Worm (Caenorhabditis elegans) whole organism, L4 larva: ENCODE results near the gene his-69.
A peak's percentile ranks its signal among the peaks of the same experiment; 100 is the strongest.

Experiments
- F37D6.2 ChIP-seq: sonication (generic microtip); optimal IDR thresholded peaks from 2 replicates; lab custom pipeline; 2016; ENCODE audit warnings: mild to moderate bottlenecking, missing genetic modification characterization, missing compliant biosample characterization
- T20F7.1 ChIP-seq: fragments of 200-800 bp; sonication (Bioruptor generic); optimal IDR thresholded peaks from 2 replicates; lab custom pipeline; 2018; ENCODE audit warnings: mild to moderate bottlenecking, missing genetic modification characterization, missing compliant biosample characterization
- ceh-32 ChIP-seq: sonication (generic microtip); optimal IDR thresholded peaks from 2 replicates; lab custom pipeline; 2016; ENCODE audit warnings: mild to moderate bottlenecking, missing genetic modification characterization, missing compliant biosample characterization; ENCODE audit not compliant: poor library complexity
- ceh-44 ChIP-seq: fragments of 200-800 bp; sonication (Bioruptor generic); IDR thresholded peaks from 2 replicates; pipeline ENCODE4 v1.3.6; 2022; ENCODE audit warnings: missing genetic modification reagents, missing genetic modification characterization, missing compliant biosample characterization
- lin-39 ChIP-seq: fragments of 150-350 bp; optimal IDR thresholded peaks from 2 replicates; lab custom pipeline; 2014; ENCODE audit warnings: missing biosample characterization, missing genetic modification reagents, missing genetic modification characterization
- lsy-2 ChIP-seq, 2 experiments: fragments of 150-350 bp in 1 of 2; sonication (generic microtip) in 1 of 2; optimal IDR thresholded peaks; 2 replicates each; lab custom pipeline; 2014 to 2017; ENCODE audit warnings: missing biosample characterization in 2 of 2, missing genetic modification characterization in 2 of 2
- nhr-28 ChIP-seq: fragments of 150-350 bp; optimal IDR thresholded peaks from 2 replicates; lab custom pipeline; 2014; ENCODE audit warnings: missing biosample characterization, missing genetic modification characterization
- pha-4 ChIP-seq, 2 experiments: fragments of 150-350 bp in 1 of 2; fragments of 200-800 bp in 1 of 2; sonication (Bioruptor generic) in 1 of 2; IDR thresholded peaks in 1 of 2; optimal IDR thresholded peaks in 1 of 2; 2 replicates each; pipeline versions ENCODE4 v1.3.6 to Lab custom; 2014 to 2022; ENCODE audit warnings: missing genetic modification characterization in 2 of 2, missing genetic modification reagents in 2 of 2, missing biosample characterization in 1 of 2, missing compliant biosample characterization in 1 of 2
- unc-39 ChIP-seq: sonication (generic microtip); optimal IDR thresholded peaks from 2 replicates; lab custom pipeline; 2017; ENCODE audit warnings: missing biosample characterization, missing genetic modification characterization
- unc-62 ChIP-seq, 3 experiments: fragments of 150-350 bp in 1 of 3; sonication (generic microtip); optimal IDR thresholded peaks in 2 of 3; peaks in 1 of 3; 1 replicate in 1 of 3; 2 replicates in 2 of 3; lab custom pipeline; 2014 to 2017; ENCODE audit warnings: missing biosample characterization in 3 of 3, missing genetic modification characterization in 3 of 3, missing genetic modification reagents in 3 of 3, missing genotype in 1 of 3

DNA sequence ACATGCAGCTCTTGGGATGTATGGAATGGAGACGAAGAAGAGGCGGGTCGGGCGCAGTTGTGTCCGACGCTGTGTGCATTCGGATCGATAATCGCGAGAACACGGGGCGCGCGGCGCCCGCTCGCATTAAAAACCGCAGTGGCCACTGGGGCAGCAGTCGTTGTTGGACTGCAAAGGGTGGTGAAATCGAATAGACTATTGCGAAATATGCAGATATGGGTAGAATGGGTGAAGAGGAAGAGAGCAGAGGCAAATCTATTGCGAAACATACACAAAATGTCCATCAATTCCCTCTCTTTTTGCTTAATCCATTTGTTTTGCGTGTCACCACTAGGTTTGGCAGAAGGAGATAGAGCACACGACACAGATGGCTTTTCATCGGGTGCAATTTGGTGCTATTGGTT lies 40.4 kb downstream of the his-69 start:
- TF ChIP-seq ceh-32 (tag; lab: Kevin White, UChicago) = no peak
- TF ChIP-seq F37D6.2 (tag; lab: Kevin White, UChicago) = peak; percentile 74
- TF ChIP-seq lin-39 (tag; lab: Kevin White, UChicago) = no peak
- TF ChIP-seq pha-4 (GFP tag; IDR thresholded peaks at IDR 0.05; lab: Robert Waterston, UW) = no peak
- no peak for TF ChIP-seq pha-4 (tag; optimal IDR thresholded peaks at IDR 0.05; lab: Kevin White, UChicago)
- TF ChIP-seq lsy-2 (tag; optimal IDR thresholded peaks at IDR 0.05; lab: Kevin White, UChicago) = peak; percentile 67 to 87
- TF ChIP-seq unc-62 (GFP tag; optimal IDR thresholded peaks at IDR 0.05 in 1 of 2; lab: Kevin White, UChicago) = peak in 1 of 2 experiments; percentile 48
- TF ChIP-seq unc-62 (tag; optimal IDR thresholded peaks at IDR 0.05; lab: Kevin White, UChicago) = no peak
- no peak for TF ChIP-seq ceh-44 (GFP tag; lab: Robert Waterston, UW)
- no peak for TF ChIP-seq nhr-28 (tag; lab: Kevin White, UChicago)
- TF ChIP-seq T20F7.1 (GFP tag; lab: Kevin White, UChicago) = no peak
- TF ChIP-seq unc-39 (tag; lab: Kevin White, UChicago) = no peak
